Worm (Caenorhabditis elegans) whole organism, L3 larva: ENCODE data around the gene F15D4.5.

ENCODE experiments used
- R02D3.7 ChIP-seq: fragments of 150-350 bp; optimal IDR thresholded peaks from 2 replicates; lab custom pipeline; 2014; ENCODE audit warnings: missing biosample characterization, missing genetic modification characterization
- aly-2 ChIP-seq: fragments of 150-350 bp; optimal IDR thresholded peaks from 2 replicates; lab custom pipeline; 2014; ENCODE audit warnings: missing biosample characterization, missing genetic modification characterization
- ama-1 ChIP-seq: fragments of 150-350 bp; optimal IDR thresholded peaks from 2 replicates; lab custom pipeline; 2018
- ceh-16 ChIP-seq: sonication (generic microtip); optimal IDR thresholded peaks from 2 replicates; lab custom pipeline; 2017; ENCODE audit warnings: missing biosample characterization, missing genetic modification characterization
- ceh-28 ChIP-seq: fragments of 150-350 bp; optimal IDR thresholded peaks from 2 replicates; lab custom pipeline; 2014; ENCODE audit warnings: missing biosample characterization, missing genetic modification reagents, missing genetic modification characterization
- ceh-82 ChIP-seq: fragments of 150-350 bp; optimal IDR thresholded peaks from 2 replicates; lab custom pipeline; 2014; ENCODE audit warnings: missing biosample characterization, missing genetic modification characterization
- daf-12 ChIP-seq: fragments of 150-350 bp; optimal IDR thresholded peaks from 2 replicates; lab custom pipeline; 2014; ENCODE audit warnings: missing biosample characterization, missing genetic modification reagents, missing genetic modification characterization
- egl-27 ChIP-seq: sonication (generic microtip); optimal IDR thresholded peaks from 4 replicates; lab custom pipeline; 2017; ENCODE audit warnings: missing biosample characterization, missing genetic modification reagents, missing genetic modification characterization
- egl-5 ChIP-seq: fragments of 150-350 bp; optimal IDR thresholded peaks from 2 replicates; lab custom pipeline; 2017; ENCODE audit warnings: missing biosample characterization, missing genetic modification reagents, missing genetic modification characterization, inconsistent platforms
- elt-2 ChIP-seq: sonication (generic microtip); optimal IDR thresholded peaks from 2 replicates; lab custom pipeline; 2016; ENCODE audit warnings: missing genetic modification reagents, mild to moderate bottlenecking, missing genetic modification characterization, missing compliant biosample characterization
- elt-3 ChIP-seq, 3 experiments: fragments of 150-350 bp in 1 of 3; sonication (generic microtip) in 2 of 3; optimal IDR thresholded peaks; 2 replicates in 2 of 3; 4 replicates in 1 of 3; lab custom pipeline; 2014 to 2017; ENCODE audit warnings: missing biosample characterization in 3 of 3, missing genetic modification characterization in 3 of 3
- eor-1 ChIP-seq, 2 experiments: fragments of 150-350 bp; optimal IDR thresholded peaks; 2 replicates each; lab custom pipeline; 2014 to 2018; ENCODE audit warnings: missing biosample characterization in 2 of 2, missing genetic modification characterization in 2 of 2
- fkh-10 ChIP-seq: sonication (generic microtip); optimal IDR thresholded peaks from 2 replicates; lab custom pipeline; 2017; ENCODE audit warnings: missing biosample characterization, missing genetic modification reagents, missing genetic modification characterization
- fkh-2 ChIP-seq: fragments of 150-350 bp; optimal IDR thresholded peaks from 2 replicates; lab custom pipeline; 2014; ENCODE audit warnings: missing biosample characterization, missing genetic modification reagents, missing genetic modification characterization
- fos-1 ChIP-seq: fragments of 150-350 bp; optimal IDR thresholded peaks from 2 replicates; lab custom pipeline; 2014; ENCODE audit warnings: missing biosample characterization, missing genetic modification characterization
- hmg-11 ChIP-seq: sonication (generic microtip); optimal IDR thresholded peaks from 2 replicates; lab custom pipeline; 2016; ENCODE audit warnings: missing genetic modification characterization, missing compliant biosample characterization
- jun-1 ChIP-seq: fragments of 150-350 bp; optimal IDR thresholded peaks from 2 replicates; lab custom pipeline; 2014; ENCODE audit warnings: missing biosample characterization, missing genetic modification reagents, missing genetic modification characterization
- lin-15B ChIP-seq: fragments of 150-350 bp; optimal IDR thresholded peaks from 2 replicates; lab custom pipeline; 2014; ENCODE audit warnings: missing biosample characterization, missing genetic modification characterization
- lin-39 ChIP-seq: fragments of 150-350 bp; optimal IDR thresholded peaks from 2 replicates; lab custom pipeline; 2018; ENCODE audit warnings: missing biosample characterization, missing genetic modification reagents, missing genetic modification characterization
- mml-1 ChIP-seq: fragments of 150-350 bp; sonication (generic microtip); optimal IDR thresholded peaks from 3 replicates; lab custom pipeline; 2014; ENCODE audit warnings: missing biosample characterization, missing genetic modification characterization
- nfya-1 ChIP-seq: sonication (generic microtip); optimal IDR thresholded peaks from 2 replicates; lab custom pipeline; 2017; ENCODE audit warnings: missing genetic modification characterization, mild to moderate bottlenecking, missing compliant biosample characterization, antibody characterized with exemption, moderate library complexity; ENCODE audit not compliant: insufficient read depth
- nhr-11 ChIP-seq: fragments of 150-350 bp; optimal IDR thresholded peaks from 2 replicates; lab custom pipeline; 2014; ENCODE audit warnings: missing biosample characterization, missing genetic modification characterization
- nhr-23 ChIP-seq: fragments of 150-350 bp; optimal IDR thresholded peaks from 2 replicates; lab custom pipeline; 2014; ENCODE audit warnings: missing biosample characterization, missing genetic modification reagents, missing genetic modification characterization
- nhr-25 ChIP-seq: sonication (generic microtip); optimal IDR thresholded peaks from 2 replicates; lab custom pipeline; 2017; ENCODE audit warnings: missing biosample characterization, missing genetic modification characterization
- nhr-43 ChIP-seq: sonication (generic microtip); optimal IDR thresholded peaks from 2 replicates; lab custom pipeline; 2016; ENCODE audit warnings: mild to moderate bottlenecking, missing genetic modification characterization, missing compliant biosample characterization; ENCODE audit not compliant: poor library complexity, severe bottlenecking
- nhr-67 ChIP-seq: fragments of 150-350 bp; optimal IDR thresholded peaks from 2 replicates; lab custom pipeline; 2014; ENCODE audit warnings: missing biosample characterization, missing genetic modification characterization
- nhr-76 ChIP-seq: fragments of 150-350 bp; sonication (generic microtip); optimal IDR thresholded peaks from 5 replicates; lab custom pipeline; 2014; ENCODE audit warnings: missing biosample characterization, missing genetic modification characterization
- pha-4 ChIP-seq: fragments of 150-350 bp; optimal IDR thresholded peaks from 2 replicates; lab custom pipeline; 2014; ENCODE audit warnings: missing biosample characterization, missing genetic modification reagents, missing genetic modification characterization
- pqm-1 ChIP-seq: fragments of 150-350 bp; optimal IDR thresholded peaks from 2 replicates; lab custom pipeline; 2017; ENCODE audit warnings: missing biosample characterization, missing genetic modification characterization, inconsistent platforms
- sea-2 ChIP-seq: fragments of 150-350 bp; sonication (generic microtip); optimal IDR thresholded peaks from 4 replicates; lab custom pipeline; 2014; ENCODE audit warnings: missing biosample characterization, missing genetic modification reagents, missing genetic modification characterization
- skn-1 ChIP-seq: fragments of 150-350 bp; optimal IDR thresholded peaks from 2 replicates; lab custom pipeline; 2014; ENCODE audit warnings: missing biosample characterization, missing genetic modification characterization
- snpc-4 ChIP-seq: fragments of 150-350 bp; optimal IDR thresholded peaks from 2 replicates; lab custom pipeline; 2014; ENCODE audit warnings: missing biosample characterization, missing genetic modification characterization
- tbx-2 ChIP-seq: sonication (generic microtip); optimal IDR thresholded peaks from 2 replicates; lab custom pipeline; 2016; ENCODE audit warnings: mild to moderate bottlenecking, missing genetic modification characterization, missing compliant biosample characterization
- unc-62 ChIP-seq: fragments of 150-350 bp; sonication (generic microtip); optimal IDR thresholded peaks from 4 replicates; lab custom pipeline; 2014; ENCODE audit warnings: missing biosample characterization, missing genetic modification reagents, missing genetic modification characterization
- zag-1 ChIP-seq: fragments of 150-350 bp; optimal IDR thresholded peaks from 2 replicates; lab custom pipeline; 2014; ENCODE audit warnings: missing biosample characterization, missing genetic modification characterization
- ztf-4 ChIP-seq: fragments of 150-350 bp; optimal IDR thresholded peaks from 2 replicates; lab custom pipeline; 2014; ENCODE audit warnings: missing biosample characterization, missing genetic modification characterization

Gene F15D4.5

DNA sequence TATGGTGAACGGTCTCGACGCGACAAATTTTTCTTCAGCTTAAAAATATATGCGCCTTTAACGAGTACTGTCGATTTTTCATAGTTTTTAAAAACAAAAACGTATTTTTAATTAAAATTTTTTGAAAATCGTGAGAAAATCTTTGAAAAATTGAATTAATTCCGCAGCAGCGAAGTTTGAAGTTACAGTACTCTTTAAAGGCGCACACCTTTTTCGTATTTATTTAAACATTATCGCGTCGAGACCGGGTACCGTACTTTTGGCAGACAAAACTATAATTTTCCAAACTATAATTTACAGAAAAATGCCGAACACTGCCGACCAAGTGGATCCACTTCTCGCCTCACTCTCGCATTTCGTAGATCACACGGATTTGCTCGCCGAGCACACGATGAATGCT lies 29.4 kb upstream of the F15D4.5 start, which contains the start of gene F15D4.2:
Gene F15D4.2 (plus strand): TSS at position 301 of the 400 bp plus-strand sequence.
- TF ChIP-seq elt-3 (tag; optimal IDR thresholded peaks at IDR 0.05; lab: Kevin White, UChicago) (no peak), fkh-10 (GFP tag; lab: Kevin White, UChicago) (no peak), snpc-4 (tag; lab: Kevin White, UChicago) (no peak), fkh-2 (tag; lab: Kevin White, UChicago) (no peak), ceh-16 (no peak), nhr-23 (no peak), eor-1 (tag; optimal IDR thresholded peaks at IDR 0.05; lab: Kevin White, UChicago) (no peak), fos-1 (tag; lab: Kevin White, UChicago) (no peak), egl-5 (tag; lab: Kevin White, UChicago) (no peak), nhr-25 (no peak), sea-2 (GFP tag; lab: Kevin White, UChicago) (no peak), ceh-28 (tag; lab: Kevin White, UChicago) (no peak), pha-4 (tag; lab: Kevin White, UChicago) (no peak), daf-12 (no peak), ceh-82 (tag; lab: Kevin White, UChicago) (no peak), zag-1 (no peak), hmg-11 (tag; lab: Kevin White, UChicago) (no peak)

DNA sequence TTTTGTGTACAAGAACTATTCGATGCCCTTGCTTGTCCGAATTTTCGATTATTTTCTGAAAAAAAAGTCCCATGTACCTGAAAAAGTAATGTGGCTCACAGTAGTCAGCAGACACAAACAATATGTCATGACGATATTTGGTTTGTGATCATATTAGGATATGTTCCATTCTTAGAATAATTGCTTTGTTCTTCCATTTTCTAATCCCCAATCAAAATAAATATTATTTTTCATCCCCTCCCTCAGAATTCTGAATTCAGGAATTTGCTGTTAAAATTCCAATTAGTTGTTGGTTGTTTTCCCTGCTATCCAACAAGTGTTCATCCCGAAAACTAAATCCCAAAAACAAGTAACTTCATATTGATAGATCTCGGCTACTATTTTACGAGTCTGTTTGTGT lies 25.8 kb upstream of the F15D4.5 start:
- no peak for TF ChIP-seq unc-62
- TF ChIP-seq nhr-76 (tag; lab: Kevin White, UChicago): no peak
- TF ChIP-seq mml-1: no peak
- no peak for TF ChIP-seq elt-2 (tag; lab: Kevin White, UChicago)
- no peak for TF ChIP-seq ztf-4
- no peak for TF ChIP-seq sea-2 (GFP tag; lab: Kevin White, UChicago)
- TF ChIP-seq nhr-23: no peak
- TF ChIP-seq fkh-10 (GFP tag; lab: Kevin White, UChicago): no peak
- no peak for TF ChIP-seq nfya-1 (tag; lab: Kevin White, UChicago)

ce11 chrII:13230489-13231196 lies 14.5 kb upstream of the F15D4.5 start:
- TF ChIP-seq nhr-11 (tag; lab: Kevin White, UChicago) (peak; percentile 90), snpc-4 (tag; lab: Kevin White, UChicago) (no peak)

DNA sequence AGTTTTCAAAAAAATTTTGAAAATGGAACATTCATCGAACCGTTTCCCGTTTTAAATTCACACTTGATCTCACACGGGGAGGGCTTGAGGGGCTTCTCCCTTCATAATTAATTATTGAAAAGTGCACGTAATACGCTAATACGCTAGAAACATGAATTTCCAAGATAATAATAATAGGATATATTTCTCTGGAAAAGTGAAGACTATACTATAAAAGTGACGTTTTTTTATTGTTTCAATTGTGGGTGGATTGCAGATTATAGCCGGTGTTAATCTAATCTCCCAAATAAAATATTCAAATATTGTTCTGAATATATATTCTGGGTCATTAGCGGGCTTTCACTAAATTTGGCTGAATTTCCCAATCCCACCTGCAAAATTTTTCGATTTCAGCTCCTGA lies 11.5 kb upstream of the F15D4.5 start:
- no peak for TF ChIP-seq lin-39 (tag; lab: Kevin White, UChicago)
- no peak for TF ChIP-seq ceh-16

DNA sequence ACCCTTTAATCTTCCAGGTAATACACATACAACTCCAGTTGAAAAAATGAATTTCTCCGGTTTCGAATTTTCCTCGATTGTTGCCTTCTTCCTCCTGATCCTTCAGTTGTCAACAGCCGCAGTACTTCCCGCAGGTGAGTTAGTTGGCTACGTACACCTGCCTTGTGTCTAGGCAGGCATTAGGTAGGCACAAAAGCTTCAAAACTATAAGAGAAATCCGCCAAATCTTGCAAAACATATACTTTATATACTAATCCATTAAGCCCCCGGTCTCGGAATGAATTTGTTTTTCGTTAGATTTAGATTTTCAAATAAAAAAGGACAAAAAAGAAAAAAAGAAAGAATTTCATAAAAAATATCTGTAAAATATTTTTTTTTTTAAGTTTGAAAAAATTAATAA lies 9.9 kb upstream of the F15D4.5 start, which contains the start of gene flp-16:
Gene flp-16 (plus strand): TSS at position 18 of the 400 bp plus-strand sequence.
- TF ChIP-seq hmg-11 (tag; lab: Kevin White, UChicago) (no peak), nhr-76 (tag; lab: Kevin White, UChicago) (no peak), jun-1 (tag; lab: Kevin White, UChicago) (no peak), ama-1 (lab: Kevin White, UChicago) (no peak), pqm-1 (tag; lab: Kevin White, UChicago) (no peak), nhr-67 (tag; lab: Kevin White, UChicago) (no peak), ztf-4 (no peak), mml-1 (no peak), daf-12 (no peak)

- TF ChIP-seq tbx-2 (tag; lab: Kevin White, UChicago) (peak; percentile 42), lin-39 (tag; lab: Kevin White, UChicago) (peak; percentile 19), nhr-23 (peak; percentile 77), egl-5 (tag; lab: Kevin White, UChicago) (peak; percentile 52), pha-4 (tag; lab: Kevin White, UChicago) (peak; percentile 90), snpc-4 (tag; lab: Kevin White, UChicago) (peak; percentile 91), fkh-10 (GFP tag; lab: Kevin White, UChicago) (no peak), egl-27 (tag; lab: Kevin White, UChicago) (no peak), ceh-28 (tag; lab: Kevin White, UChicago) (no peak), nhr-43 (tag; lab: Kevin White, UChicago) (peak; percentile 59), aly-2 (no peak), skn-1 (tag; lab: Kevin White, UChicago) (peak; percentile 26), nhr-25 (peak; percentile 53), hmg-11 (tag; lab: Kevin White, UChicago) (peak; percentile 53), nfya-1 (tag; lab: Kevin White, UChicago) (peak; percentile 84), nhr-11 (tag; lab: Kevin White, UChicago) (no peak), elt-2 (tag; lab: Kevin White, UChicago) (peak; percentile 35), R02D3.7 (tag; lab: Kevin White, UChicago) (peak; percentile 44), eor-1 (tag; optimal IDR thresholded peaks at IDR 0.05; lab: Kevin White, UChicago) (no peak), pqm-1 (tag; lab: Kevin White, UChicago) (no peak), lin-15B (tag; lab: Kevin White, UChicago) (peak; percentile 77)
These were observed 7.3 kb upstream of the F15D4.5 start, which contains the start of gene romo-1 for ce11 chrII:13237829-13238404. romo-1 (minus strand) TSS chrII:13237907.
